Fruit fly (Drosophila melanogaster) whole organism, embryonic: ENCODE results near the gene CG3690.
A peak's percentile ranks its signal among the peaks of the same experiment; 100 is the strongest.

Source experiments
- Ada2b ChIP-seq: fragments of 200-800 bp; sonication (Bioruptor generic); IDR thresholded peaks from 2 replicates; pipeline ENCODE4 v1.3.6; 2022; ENCODE audit warnings: missing biosample characterization, missing genetic modification characterization
- BtbVII ChIP-seq: fragments of 200-800 bp; sonication (Bioruptor generic); optimal IDR thresholded peaks from 3 replicates; lab custom pipeline; 2017; ENCODE audit warnings: missing biosample characterization, mild to moderate bottlenecking, missing genetic modification characterization
- CG11504 ChIP-seq: fragments of 200-800 bp; sonication (Bioruptor generic); optimal IDR thresholded peaks from 3 replicates; lab custom pipeline; 2019; ENCODE audit warnings: missing biosample characterization, mild to moderate bottlenecking, missing genetic modification characterization, moderate library complexity
- CG12744 ChIP-seq: fragments of 200-800 bp; sonication (Bioruptor generic); optimal IDR thresholded peaks from 2 replicates; lab custom pipeline; 2016; ENCODE audit warnings: missing biosample characterization, missing genetic modification characterization
- CG12769 ChIP-seq: fragments of 200-800 bp; sonication (Bioruptor generic); optimal IDR thresholded peaks from 2 replicates; lab custom pipeline; 2019; ENCODE audit warnings: missing biosample characterization, mild to moderate bottlenecking, missing genetic modification characterization, moderate library complexity
- CG15514 ChIP-seq: fragments of 200-800 bp; sonication (Bioruptor generic); optimal IDR thresholded peaks from 3 replicates; lab custom pipeline; 2017; ENCODE audit warnings: missing biosample characterization, missing genetic modification characterization, mild to moderate bottlenecking, moderate library complexity, missing genetic modification reagents
- CG16813 ChIP-seq: fragments of 200-800 bp; sonication (Bioruptor generic); IDR thresholded peaks from 3 replicates; pipeline ENCODE4 v1.3.6; 2022; ENCODE audit warnings: missing biosample characterization, missing genetic modification characterization; ENCODE audit not compliant: partially characterized antibody
- CG17328 ChIP-seq: fragments of 200-800 bp; sonication (Bioruptor generic); IDR thresholded peaks from 2 replicates; pipeline ENCODE4 v1.3.6; 2022; ENCODE audit warnings: missing biosample characterization, missing genetic modification characterization
- CG17802 ChIP-seq: fragments of 200-800 bp; sonication (Bioruptor generic); optimal IDR thresholded peaks from 2 replicates; lab custom pipeline; 2018; ENCODE audit warnings: missing biosample characterization, mild to moderate bottlenecking, missing genetic modification characterization, moderate library complexity
- CG18599 ChIP-seq: fragments of 200-800 bp; sonication (Bioruptor generic); optimal IDR thresholded peaks from 3 replicates; lab custom pipeline; 2017; ENCODE audit warnings: missing biosample characterization, missing genetic modification characterization, mild to moderate bottlenecking, moderate library complexity, missing genetic modification reagents
- CG2678 ChIP-seq: fragments of 200-800 bp; sonication (Bioruptor generic); optimal IDR thresholded peaks from 3 replicates; lab custom pipeline; 2019; ENCODE audit warnings: missing biosample characterization, mild to moderate bottlenecking, missing genetic modification characterization, moderate library complexity
- CG30431 ChIP-seq: fragments of 200-800 bp; sonication (Bioruptor generic); optimal IDR thresholded peaks from 2 replicates; lab custom pipeline; 2017; ENCODE audit warnings: missing biosample characterization, missing genetic modification characterization
- CG32532 ChIP-seq: fragments of 200-800 bp; sonication (Bioruptor generic); IDR thresholded peaks from 2 replicates; pipeline ENCODE4 v1.3.6; 2022; ENCODE audit warnings: missing biosample characterization, missing genetic modification characterization
- CG32772 ChIP-seq: fragments of 200-800 bp; sonication (Bioruptor generic); IDR thresholded peaks from 2 replicates; pipeline ENCODE4 v1.3.6; 2022; ENCODE audit warnings: missing biosample characterization, missing genetic modification characterization
- CG33557 ChIP-seq: fragments of 200-800 bp; sonication (Bioruptor generic); optimal IDR thresholded peaks from 2 replicates; lab custom pipeline; 2019; ENCODE audit warnings: missing biosample characterization, mild to moderate bottlenecking, missing genetic modification characterization, moderate library complexity
- CG4424 ChIP-seq: fragments of 200-800 bp; sonication (Bioruptor generic); optimal IDR thresholded peaks from 3 replicates; lab custom pipeline; 2016; ENCODE audit warnings: missing biosample characterization, missing genetic modification characterization
- CG6175 ChIP-seq: fragments of 200-800 bp; sonication (Bioruptor generic); IDR thresholded peaks from 3 replicates; pipeline ENCODE4 v1.3.6; 2022; ENCODE audit warnings: missing biosample characterization, missing genetic modification characterization
- CG6813 ChIP-seq: fragments of 200-800 bp; sonication (Bioruptor generic); optimal IDR thresholded peaks from 2 replicates; lab custom pipeline; 2017; ENCODE audit warnings: missing biosample characterization, missing genetic modification characterization, mild to moderate bottlenecking, moderate library complexity, missing genetic modification reagents
- CG8290 ChIP-seq, 3 experiments: fragments of 200-800 bp; sonication (Bioruptor generic); optimal IDR thresholded peaks; 2 replicates each; lab custom pipeline; 2016 to 2019; ENCODE audit warnings: missing biosample characterization in 3 of 3, missing genetic modification characterization in 3 of 3, mild to moderate bottlenecking in 2 of 3, moderate library complexity in 1 of 3
- Elba2 ChIP-seq: fragments of 200-800 bp; sonication (Bioruptor generic); optimal IDR thresholded peaks from 3 replicates; lab custom pipeline; 2016; ENCODE audit warnings: missing biosample characterization, missing genetic modification characterization
- Ets65A ChIP-seq: fragments of 200-800 bp; sonication (Bioruptor generic); peaks from one replicate; lab custom pipeline; 2016; ENCODE audit warnings: missing biosample characterization, missing genetic modification characterization
- HLHmδ ChIP-seq: fragments of 200-800 bp; sonication (Bioruptor generic); optimal IDR thresholded peaks from 2 replicates; lab custom pipeline; 2018; ENCODE audit warnings: missing biosample characterization, mild to moderate bottlenecking, missing genetic modification characterization, moderate library complexity
- Hmx ChIP-seq: fragments of 200-800 bp; sonication (Bioruptor generic); optimal IDR thresholded peaks from 2 replicates; lab custom pipeline; 2016; ENCODE audit warnings: missing biosample characterization, missing genetic modification characterization
- Jarid2 ChIP-seq: fragments of 200-800 bp; sonication (Bioruptor generic); optimal IDR thresholded peaks from 3 replicates; lab custom pipeline; 2017; ENCODE audit warnings: mild to moderate bottlenecking, missing biosample characterization, missing genetic modification reagents, missing genetic modification characterization
- Med ChIP-seq: fragments of 200-800 bp; sonication (Bioruptor generic); peaks from one replicate; lab custom pipeline; 2016; ENCODE audit warnings: missing biosample characterization, missing genetic modification characterization, mild to moderate bottlenecking, inconsistent platforms, moderate library complexity
- Pdp1 ChIP-seq, 2 experiments: fragments of 200-800 bp; sonication (Bioruptor generic); optimal IDR thresholded peaks; 3 replicates each; lab custom pipeline; 2016; ENCODE audit warnings: missing biosample characterization in 2 of 2, missing genetic modification characterization in 2 of 2, mild to moderate bottlenecking in 1 of 2, moderate library complexity in 1 of 2
- Ptx1 ChIP-seq: fragments of 200-800 bp; sonication (Bioruptor generic); IDR thresholded peaks from 2 replicates; pipeline ENCODE4 v1.3.6; 2022; ENCODE audit warnings: missing biosample characterization, missing genetic modification characterization
- Sin3A ChIP-seq: fragments of >200 bp; optimal IDR thresholded peaks from 2 replicates; lab custom pipeline; 2018
- Sox102F ChIP-seq: fragments of 200-800 bp; sonication (Bioruptor generic); optimal IDR thresholded peaks from 2 replicates; lab custom pipeline; 2018; ENCODE audit warnings: missing biosample characterization, mild to moderate bottlenecking, missing genetic modification characterization, moderate library complexity
- Trl ChIP-seq, 3 experiments: fragments of >200 bp in 2 of 3; fragments of 200-800 bp in 1 of 3; sonication (Bioruptor generic) in 1 of 3; optimal IDR thresholded peaks; 2 replicates in 1 of 3; 3 replicates in 2 of 3; lab custom pipeline; 2016 to 2017; ENCODE audit warnings: missing biosample characterization in 1 of 3, missing genetic modification characterization in 1 of 3
- chn ChIP-seq: fragments of 200-800 bp; sonication (Bioruptor generic); optimal IDR thresholded peaks from 2 replicates; lab custom pipeline; 2016; ENCODE audit warnings: missing biosample characterization, missing genetic modification characterization
- ci ChIP-seq: fragments of 200-800 bp; sonication (Bioruptor generic); IDR thresholded peaks from 3 replicates; pipeline ENCODE4 v1.3.6; 2022; ENCODE audit warnings: missing biosample characterization, missing genetic modification characterization
- dysf ChIP-seq: fragments of 200-800 bp; sonication (Bioruptor generic); IDR thresholded peaks from 3 replicates; pipeline ENCODE4 v1.3.6; 2022; ENCODE audit warnings: missing biosample characterization, missing genetic modification characterization
- fu2 ChIP-seq: fragments of 200-800 bp; sonication (Bioruptor generic); optimal IDR thresholded peaks from 2 replicates; lab custom pipeline; 2016; ENCODE audit warnings: missing biosample characterization, missing genetic modification characterization
- gce ChIP-seq: fragments of 200-800 bp; sonication (Bioruptor generic); IDR thresholded peaks from 3 replicates; pipeline ENCODE4 v1.3.6; 2022; ENCODE audit warnings: missing biosample characterization, missing genetic modification characterization
- gem ChIP-seq: fragments of 200-800 bp; sonication (Bioruptor generic); optimal IDR thresholded peaks from 2 replicates; lab custom pipeline; 2019; ENCODE audit warnings: missing biosample characterization, mild to moderate bottlenecking, missing genetic modification characterization, moderate library complexity
- grau ChIP-seq: fragments of 200-800 bp; optimal IDR thresholded peaks from 3 replicates; lab custom pipeline; 2019; ENCODE audit warnings: missing biosample characterization, mild to moderate bottlenecking, missing genetic modification characterization, moderate library complexity
- hkb ChIP-seq, 2 experiments: fragments of 200-800 bp in 1 of 2; fragments of >200 bp in 1 of 2; sonication (Bioruptor generic) in 1 of 2; IDR thresholded peaks in 1 of 2; optimal IDR thresholded peaks in 1 of 2; 2 replicates each; pipeline versions ENCODE4 v1.3.6 to Lab custom; 2017 to 2022; ENCODE audit warnings: missing biosample characterization in 1 of 2, missing genetic modification characterization in 1 of 2
- lilli ChIP-seq: fragments of 200-800 bp; sonication (Bioruptor generic); optimal IDR thresholded peaks from 3 replicates; lab custom pipeline; 2016; ENCODE audit warnings: missing biosample characterization, missing genetic modification characterization
- nom ChIP-seq: fragments of 200-800 bp; sonication (Bioruptor generic); optimal IDR thresholded peaks from 2 replicates; lab custom pipeline; 2017; ENCODE audit warnings: missing biosample characterization, missing genetic modification characterization, mild to moderate bottlenecking, moderate library complexity, missing genetic modification reagents
- oc ChIP-seq: fragments of 200-800 bp; sonication (Bioruptor generic); optimal IDR thresholded peaks from 2 replicates; lab custom pipeline; 2018; ENCODE audit warnings: missing biosample characterization, mild to moderate bottlenecking, missing genetic modification characterization, moderate library complexity
- pb ChIP-seq: fragments of 200-800 bp; sonication (Bioruptor generic); optimal IDR thresholded peaks from 3 replicates; lab custom pipeline; 2016; ENCODE audit warnings: missing biosample characterization, missing genetic modification characterization
- row ChIP-seq: fragments of 200-800 bp; sonication (Bioruptor generic); IDR thresholded peaks from 3 replicates; pipeline ENCODE4 v1.3.6; 2022; ENCODE audit warnings: missing biosample characterization, missing genetic modification characterization
- tgo ChIP-seq: fragments of 200-800 bp; sonication (Bioruptor generic); IDR thresholded peaks from 3 replicates; pipeline ENCODE4 v1.3.6; 2022; ENCODE audit warnings: missing biosample characterization, missing genetic modification characterization
- trem ChIP-seq: fragments of 200-800 bp; optimal IDR thresholded peaks from 3 replicates; lab custom pipeline; 2019; ENCODE audit warnings: missing biosample characterization, mild to moderate bottlenecking, missing genetic modification characterization, moderate library complexity
- ttk ChIP-seq: fragments of 200-800 bp; sonication (Bioruptor generic); IDR thresholded peaks from 2 replicates; pipeline ENCODE4 v2.1.2; 2022; ENCODE audit warnings: missing biosample characterization, missing genetic modification characterization
- unpg ChIP-seq: fragments of 200-800 bp; sonication (Bioruptor generic); optimal IDR thresholded peaks from 3 replicates; lab custom pipeline; 2018; ENCODE audit warnings: missing biosample characterization, mild to moderate bottlenecking, missing genetic modification characterization, moderate library complexity
- vvl ChIP-seq: fragments of 200-800 bp; sonication (Bioruptor generic); IDR thresholded peaks from 2 replicates; pipeline ENCODE4 v1.3.6; 2022; ENCODE audit warnings: missing biosample characterization, missing genetic modification characterization

The CG3690 gene

dm6 chrX:955873-956272 lies 4.2 kb upstream of the CG3690 start (continued):
- TF ChIP-seq trem (no peak), CG6813 (peak; percentile 40), Elba2 (GFP tag; lab: Kevin White, UChicago) (no peak), CG16813 (GFP tag; lab: Robert Waterston, UW) (no peak), BtbVII (GFP tag; lab: Kevin White, UChicago) (peak; percentile 41), CG8290 (GFP tag; optimal IDR thresholded peaks at IDR 0.05; lab: Kevin White, UChicago) (no peak), CG8290 (tag; optimal IDR thresholded peaks at IDR 0.05; lab: Kevin White, UChicago) (peak in 1 of 2 experiments; percentile 90), CG12744 (no peak), CG17328 (peak; percentile 56), chn (GFP tag; lab: Kevin White, UChicago) (peak; percentile 36), Trl (optimal IDR thresholded peaks at IDR 0.05; lab: Kevin White, UChicago) (no peak), Trl (GFP tag; optimal IDR thresholded peaks at IDR 0.05; lab: Kevin White, UChicago) (peak; percentile 62), CG33557 (no peak), fu2 (GFP tag; lab: Kevin White, UChicago) (peak; percentile 26), lilli (GFP tag; lab: Kevin White, UChicago) (peak; percentile 62), CG15514 (GFP tag; lab: Kevin White, UChicago) (peak; percentile 41), CG17802 (peak; percentile 24), Sox102F (GFP tag; lab: Kevin White, UChicago) (peak; percentile 70), CG32772 (GFP tag; lab: Robert Waterston, UW) (peak; percentile 66), ci (peak; percentile 78; the same call in 2 of the 3 replicates), nom (GFP tag; lab: Kevin White, UChicago) (no peak), HLHmδ (GFP tag; lab: Kevin White, UChicago) (no peak)

- TF ChIP-seq CG2678 (tag; lab: Kevin White, UChicago) (peak; percentile 3), gce (GFP tag; lab: Robert Waterston, UW) (no peak), vvl (GFP tag; lab: Robert Waterston, UW) (peak; percentile 31; the same call in 1 of the 2 replicates), pb (GFP tag; lab: Kevin White, UChicago) (no peak), gem (tag; lab: Kevin White, UChicago) (no peak), CG8290 (GFP tag; optimal IDR thresholded peaks at IDR 0.05; lab: Kevin White, UChicago) (no peak), CG8290 (tag; optimal IDR thresholded peaks at IDR 0.05; lab: Kevin White, UChicago) (peak in 1 of 2 experiments; percentile 9), ci (0 out of 3 replicates have a peak, but pooled peaks have one; percentile 27), grau (tag; lab: Kevin White, UChicago) (peak; percentile 4), oc (tag; lab: Kevin White, UChicago) (no peak), Jarid2 (no peak), CG11504 (tag; lab: Kevin White, UChicago) (peak; percentile 21), Pdp1 (GFP tag; optimal IDR thresholded peaks at IDR 0.05; lab: Kevin White, UChicago) (peak in 1 of 2 experiments; percentile 9), CG32532 (GFP tag; lab: Robert Waterston, UW) (peak; percentile 44; the same call in 1 of the 2 replicates), Ada2b (GFP tag; lab: Robert Waterston, UW) (0 out of 2 replicates have a peak, but pooled peaks have one; percentile 23), CG18599 (GFP tag; lab: Kevin White, UChicago) (peak; percentile 33), row (GFP tag; lab: Robert Waterston, UW) (peak; percentile 32; the same call in 2 of the 3 replicates), CG15514 (GFP tag; lab: Kevin White, UChicago) (peak; percentile 18), tgo (peak; percentile 27; the same call in 1 of the 3 replicates), Sin3A (lab: Kevin White, UChicago) (no peak), Ets65A (GFP tag; lab: Kevin White, UChicago) (peak; percentile 76), unpg (GFP tag; lab: Kevin White, UChicago) (no peak), CG6175 (GFP tag; lab: Robert Waterston, UW) (no peak), dysf (GFP tag; lab: Robert Waterston, UW) (0 out of 3 replicates have a peak, but pooled peaks have one; percentile 33), CG12769 (peak; percentile 5), Hmx (GFP tag; lab: Kevin White, UChicago) (no peak), hkb (optimal IDR thresholded peaks at IDR 0.05; lab: Kevin White, UChicago) (no peak), hkb (GFP tag; IDR thresholded peaks at IDR 0.05; lab: Robert Waterston, UW) (0 out of 2 replicates have a peak, but pooled peaks have one; percentile 22), ttk (GFP tag; lab: Robert Waterston, UW) (peak; percentile 20; the same call in 1 of the 2 replicates), CG30431 (GFP tag; lab: Kevin White, UChicago) (no peak), Ptx1 (GFP tag; lab: Robert Waterston, UW) (peak; percentile 28; the same call in 1 of the 2 replicates), Med (GFP tag; lab: Kevin White, UChicago) (peak; percentile 77), CG4424 (GFP tag; lab: Kevin White, UChicago) (no peak)
Observed at dm6 chrX:953807-954206, 2.1 kb upstream of the CG3690 start.
